Worm (Caenorhabditis elegans) whole organism, late embryonic: ENCODE results near the gene aps-2.

ENCODE experiments used
- C38D4.7 ChIP-seq: fragments of 200-800 bp; sonication (Bioruptor generic); optimal IDR thresholded peaks from 2 replicates; lab custom pipeline; 2018; ENCODE audit warnings: mild to moderate bottlenecking, missing genetic modification characterization, moderate library complexity, missing compliant biosample characterization
- F13H6.1 ChIP-seq: sonication (generic microtip); optimal IDR thresholded peaks from 2 replicates; lab custom pipeline; 2016; ENCODE audit warnings: missing genetic modification characterization, missing compliant biosample characterization
- K02D7.2 ChIP-seq: sonication (generic microtip); optimal IDR thresholded peaks from 2 replicates; lab custom pipeline; 2017; ENCODE audit warnings: mild to moderate bottlenecking, missing genetic modification characterization, missing compliant biosample characterization
- ahr-1 ChIP-seq: sonication (generic microtip); optimal IDR thresholded peaks from 2 replicates; lab custom pipeline; 2016; ENCODE audit warnings: missing genetic modification characterization, missing compliant biosample characterization
- ama-1 ChIP-seq: fragments of 150-350 bp; optimal IDR thresholded peaks from 2 replicates; lab custom pipeline; 2014
- ceh-14 ChIP-seq: sonication (generic microtip); optimal IDR thresholded peaks from 2 replicates; lab custom pipeline; 2016; ENCODE audit warnings: missing genotype, missing genetic modification characterization, missing compliant biosample characterization
- ceh-2 ChIP-seq: sonication (generic microtip); optimal IDR thresholded peaks from 2 replicates; lab custom pipeline; 2016; ENCODE audit warnings: missing genotype, missing genetic modification characterization, missing compliant biosample characterization
- ceh-30 ChIP-seq: fragments of 150-350 bp; optimal IDR thresholded peaks from 2 replicates; lab custom pipeline; 2014; ENCODE audit warnings: missing biosample characterization, missing genetic modification characterization
- ceh-31 ChIP-seq: sonication (generic microtip); optimal IDR thresholded peaks from 2 replicates; lab custom pipeline; 2016; ENCODE audit warnings: missing genetic modification characterization, missing compliant biosample characterization
- ceh-48 ChIP-seq: sonication (generic microtip); optimal IDR thresholded peaks from 2 replicates; lab custom pipeline; 2016; ENCODE audit warnings: missing genetic modification characterization, inconsistent platforms, missing compliant biosample characterization
- ceh-9 ChIP-seq: sonication (generic microtip); optimal IDR thresholded peaks from 2 replicates; lab custom pipeline; 2016; ENCODE audit warnings: mild to moderate bottlenecking, missing genetic modification characterization, inconsistent platforms, missing compliant biosample characterization
- che-1 ChIP-seq: sonication (generic microtip); optimal IDR thresholded peaks from 2 replicates; lab custom pipeline; 2016; ENCODE audit warnings: mild to moderate bottlenecking, missing genetic modification characterization, missing compliant biosample characterization
- elt-4 ChIP-seq: sonication (generic microtip); optimal IDR thresholded peaks from 2 replicates; lab custom pipeline; 2016; ENCODE audit warnings: missing genetic modification characterization, missing compliant biosample characterization
- ets-4 ChIP-seq: sonication (generic microtip); optimal IDR thresholded peaks from 2 replicates; lab custom pipeline; 2016; ENCODE audit warnings: missing genetic modification characterization, missing compliant biosample characterization
- fax-1 ChIP-seq: sonication (generic microtip); optimal IDR thresholded peaks from 2 replicates; lab custom pipeline; 2016; ENCODE audit warnings: missing genotype, missing genetic modification characterization, missing compliant biosample characterization
- fkh-10 ChIP-seq: fragments of 150-350 bp; optimal IDR thresholded peaks from 2 replicates; lab custom pipeline; 2014; ENCODE audit warnings: missing biosample characterization, missing genetic modification reagents, missing genetic modification characterization
- hlh-13 ChIP-seq: fragments of 200-800 bp; sonication (Bioruptor generic); optimal IDR thresholded peaks from 2 replicates; lab custom pipeline; 2018; ENCODE audit warnings: mild to moderate bottlenecking, missing genetic modification characterization, missing compliant biosample characterization
- lin-11 ChIP-seq: fragments of 200-800 bp; sonication (Bioruptor generic); optimal IDR thresholded peaks from 2 replicates; lab custom pipeline; 2018; ENCODE audit warnings: mild to moderate bottlenecking, missing genetic modification characterization, missing compliant biosample characterization
- nfya-1 ChIP-seq: sonication (generic microtip); optimal IDR thresholded peaks from 2 replicates; lab custom pipeline; 2017; ENCODE audit warnings: missing genetic modification characterization, mild to moderate bottlenecking, missing compliant biosample characterization, antibody characterized with exemption, moderate library complexity
- nhr-11 ChIP-seq: fragments of 150-350 bp; optimal IDR thresholded peaks from 2 replicates; lab custom pipeline; 2014; ENCODE audit warnings: missing biosample characterization, missing genetic modification characterization
- odd-2 ChIP-seq: sonication (generic microtip); optimal IDR thresholded peaks from 2 replicates; lab custom pipeline; 2017; ENCODE audit warnings: antibody characterized with exemption, mild to moderate bottlenecking, missing genetic modification characterization, missing compliant biosample characterization
- pag-3 ChIP-seq: sonication (generic microtip); optimal IDR thresholded peaks from 2 replicates; lab custom pipeline; 2016; ENCODE audit warnings: missing compliant biosample characterization, missing genetic modification characterization, borderline replicate concordance
- pat-9 ChIP-seq: fragments of 200-800 bp; sonication (Bioruptor generic); optimal IDR thresholded peaks from 2 replicates; lab custom pipeline; 2018; ENCODE audit warnings: mild to moderate bottlenecking, missing genetic modification characterization, moderate library complexity, missing compliant biosample characterization
- pax-1 ChIP-seq: fragments of 150-350 bp; optimal IDR thresholded peaks from 2 replicates; lab custom pipeline; 2014; ENCODE audit warnings: missing biosample characterization, missing genetic modification characterization
- pha-2 ChIP-seq: sonication (generic microtip); optimal IDR thresholded peaks from 2 replicates; lab custom pipeline; 2017; ENCODE audit warnings: mild to moderate bottlenecking, missing genetic modification characterization, missing compliant biosample characterization
- pha-4 ChIP-seq: fragments of 150-350 bp; optimal IDR thresholded peaks from 2 replicates; lab custom pipeline; 2018; ENCODE audit warnings: missing biosample characterization, missing genetic modification reagents, missing genetic modification characterization
- ref-2 ChIP-seq: sonication (generic microtip); optimal IDR thresholded peaks from 2 replicates; lab custom pipeline; 2016; ENCODE audit warnings: missing genetic modification characterization, missing compliant biosample characterization
- rnt-1 ChIP-seq: sonication (generic microtip); optimal IDR thresholded peaks from 2 replicates; lab custom pipeline; 2016; ENCODE audit warnings: missing genetic modification characterization, missing compliant biosample characterization
- sdc-2 ChIP-seq: sonication (generic microtip); optimal IDR thresholded peaks from 2 replicates; lab custom pipeline; 2016; ENCODE audit warnings: missing genotype, missing genetic modification characterization, missing compliant biosample characterization
- sox-2 ChIP-seq: fragments of 200-800 bp; sonication (Bioruptor generic); IDR thresholded peaks from 2 replicates; pipeline ENCODE4 v1.3.6; 2022; ENCODE audit warnings: missing genetic modification reagents, missing genetic modification characterization, missing compliant biosample characterization
- sox-4 ChIP-seq: sonication (generic microtip); optimal IDR thresholded peaks from 2 replicates; lab custom pipeline; 2017; ENCODE audit warnings: mild to moderate bottlenecking, missing genetic modification characterization, inconsistent platforms, missing compliant biosample characterization
- ttx-3 ChIP-seq: sonication (generic microtip); optimal IDR thresholded peaks from 2 replicates; lab custom pipeline; 2016; ENCODE audit warnings: missing genetic modification reagents, missing genetic modification characterization, missing compliant biosample characterization
- unc-3 ChIP-seq, 2 experiments: fragments of 200-800 bp in 1 of 2; sonication (Bioruptor generic) in 1 of 2; sonication (generic microtip) in 1 of 2; conservative IDR thresholded peaks in 1 of 2; optimal IDR thresholded peaks in 1 of 2; 2 replicates each; pipeline versions ENCODE4 v1.3.6 to Lab custom; 2016 to 2022; ENCODE audit warnings: missing compliant biosample characterization in 2 of 2, missing genetic modification characterization in 2 of 2, missing genetic modification reagents in 1 of 2
- unc-55 ChIP-seq: sonication (generic microtip); optimal IDR thresholded peaks from 2 replicates; lab custom pipeline; 2017; ENCODE audit warnings: missing biosample characterization, missing genetic modification reagents, missing genetic modification characterization
- unc-86 ChIP-seq: sonication (generic microtip); optimal IDR thresholded peaks from 2 replicates; lab custom pipeline; 2016; ENCODE audit warnings: missing genetic modification characterization, missing compliant biosample characterization
- zip-5 ChIP-seq: sonication (generic microtip); optimal IDR thresholded peaks from 2 replicates; lab custom pipeline; 2016; ENCODE audit warnings: missing genetic modification characterization, missing compliant biosample characterization
- ztf-16 ChIP-seq: sonication (generic microtip); optimal IDR thresholded peaks from 2 replicates; lab custom pipeline; 2017; ENCODE audit warnings: missing genetic modification characterization, missing compliant biosample characterization

aps-2 gene

DNA sequence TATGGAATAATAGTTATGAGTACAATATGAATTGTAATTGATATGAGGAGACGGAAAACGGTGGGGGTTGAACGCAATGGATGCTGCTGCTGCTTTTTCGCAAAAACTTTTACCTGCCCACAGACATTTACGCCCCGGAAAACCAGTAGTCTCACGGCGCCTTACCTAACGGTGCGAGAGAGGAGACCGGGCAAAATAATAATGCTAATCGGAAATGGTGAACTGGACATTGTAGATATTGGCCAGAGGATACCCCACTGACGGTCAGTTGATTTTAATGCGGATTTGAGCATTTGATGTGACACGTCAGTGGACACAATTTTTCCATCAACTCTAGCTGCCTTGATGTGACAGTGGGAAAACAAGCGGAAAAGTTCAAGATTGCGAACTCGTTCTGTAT lies 9.8 kb upstream of the aps-2 start, which contains the start of gene mltn-13:
Gene mltn-13, minus strand, starts transcription at position 101 of the 400 bp plus-strand sequence.
- TF ChIP-seq unc-3 (GFP tag; conservative IDR thresholded peaks at IDR 0.05; lab: Robert Waterston, UW) (no peak), unc-3 (tag; optimal IDR thresholded peaks at IDR 0.05; lab: Kevin White, UChicago) (no peak), ama-1 (no peak), unc-86 (tag; lab: Kevin White, UChicago) (no peak), ttx-3 (tag; lab: Kevin White, UChicago) (no peak), hlh-13 (GFP tag; lab: Kevin White, UChicago) (no peak), ztf-16 (no peak), C38D4.7 (GFP tag; lab: Kevin White, UChicago) (no peak), lin-11 (tag; lab: Kevin White, UChicago) (no peak), odd-2 (tag; lab: Kevin White, UChicago) (no peak)
- TF ChIP-seq, all 69 proteins: peak for 0

DNA sequence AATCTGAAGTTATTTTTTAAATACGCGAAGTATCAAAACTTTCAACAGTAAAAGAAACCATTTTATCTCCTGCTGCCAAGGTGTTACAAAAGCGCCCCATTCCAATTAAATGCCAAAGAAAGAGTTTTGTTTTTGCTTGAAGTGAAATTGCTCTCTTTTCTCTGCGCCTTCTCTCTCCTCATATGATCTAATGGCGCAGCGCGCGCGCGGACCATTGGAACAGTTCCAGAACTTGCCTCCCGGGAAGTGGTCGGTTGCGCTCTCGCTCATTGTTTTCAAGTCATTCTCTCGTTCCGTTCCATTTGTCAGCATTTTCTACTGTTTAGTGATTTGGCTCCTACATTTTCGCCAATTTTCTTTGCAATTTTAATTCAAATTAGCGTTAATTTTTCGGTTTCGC lies 6.1 kb upstream of the aps-2 start:
- TF ChIP-seq pha-4 (tag; lab: Kevin White, UChicago) (no peak), K02D7.2 (tag; lab: Kevin White, UChicago) (no peak), elt-4 (tag; lab: Kevin White, UChicago) (no peak), zip-5 (tag; lab: Kevin White, UChicago) (no peak), ahr-1 (tag; lab: Kevin White, UChicago) (no peak), C38D4.7 (GFP tag; lab: Kevin White, UChicago) (no peak), ama-1 (no peak), che-1 (tag; lab: Kevin White, UChicago) (no peak), ets-4 (tag; lab: Kevin White, UChicago) (no peak), F13H6.1 (tag; lab: Kevin White, UChicago) (no peak), pag-3 (tag; lab: Kevin White, UChicago) (no peak), hlh-13 (GFP tag; lab: Kevin White, UChicago) (no peak), ref-2 (no peak), ttx-3 (tag; lab: Kevin White, UChicago) (no peak), pat-9 (tag; lab: Kevin White, UChicago) (no peak), unc-55 (no peak), fax-1 (no peak), ceh-2 (tag; lab: Kevin White, UChicago) (no peak), nhr-11 (no peak)

DNA sequence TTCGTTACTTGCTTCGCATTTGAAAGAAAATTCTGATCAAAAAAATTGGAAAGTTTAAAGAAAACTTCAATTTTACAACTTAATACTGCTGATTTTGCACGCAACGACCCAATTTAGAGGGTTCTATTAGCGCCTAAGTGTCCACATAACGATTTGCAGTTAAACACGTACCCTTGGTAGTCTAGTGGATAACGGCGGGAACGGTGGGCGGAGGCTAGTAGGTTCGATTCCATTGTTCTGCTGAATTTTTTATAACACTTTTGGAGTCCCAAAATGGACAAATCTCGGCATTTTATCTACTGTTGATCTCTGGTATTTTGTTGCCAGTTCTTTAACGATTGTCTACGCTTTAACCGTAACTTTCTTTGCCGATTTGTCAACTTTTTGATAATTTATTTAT lies 5.0 kb upstream of the aps-2 start:
- TF ChIP-seq ztf-16 (no peak), fkh-10 (GFP tag; lab: Kevin White, UChicago) (no peak), nfya-1 (tag; lab: Kevin White, UChicago) (no peak), zip-5 (tag; lab: Kevin White, UChicago) (no peak), sox-2 (GFP tag; lab: Robert Waterston, UW) (no peak), ceh-30 (tag; lab: Kevin White, UChicago) (no peak), ceh-48 (tag; lab: Kevin White, UChicago) (no peak), unc-3 (GFP tag; conservative IDR thresholded peaks at IDR 0.05; lab: Robert Waterston, UW) (no peak), unc-3 (tag; optimal IDR thresholded peaks at IDR 0.05; lab: Kevin White, UChicago) (no peak), ref-2 (no peak)

DNA sequence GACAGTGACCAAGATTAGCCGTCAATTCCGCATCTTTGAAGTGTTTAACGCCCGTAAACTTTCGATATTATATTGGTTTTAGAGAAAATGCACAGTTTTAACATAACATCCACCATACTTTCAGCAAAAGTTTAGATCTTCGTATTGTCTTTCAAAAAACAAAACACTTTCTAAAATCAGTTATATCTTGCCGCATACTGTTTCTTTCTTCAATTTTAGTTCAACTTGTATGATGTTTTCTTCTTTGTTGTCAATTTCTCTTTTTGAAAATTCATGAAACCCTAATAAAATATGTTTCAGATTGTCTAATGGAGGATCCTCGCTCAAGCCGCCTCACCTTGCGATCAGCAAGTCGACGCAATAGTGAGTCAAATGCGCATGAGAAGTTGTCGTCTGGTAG lies 4.3 kb upstream of the aps-2 start, which contains the start of gene F02E8.4:
Gene F02E8.4, plus strand, starts transcription at position 301 of the 400 bp plus-strand sequence.
- TF ChIP-seq ceh-14 (no peak), sox-4 (tag; lab: Kevin White, UChicago) (no peak), che-1 (tag; lab: Kevin White, UChicago) (no peak), pha-2 (tag; lab: Kevin White, UChicago) (no peak), unc-3 (GFP tag; conservative IDR thresholded peaks at IDR 0.05; lab: Robert Waterston, UW) (no peak), unc-3 (tag; optimal IDR thresholded peaks at IDR 0.05; lab: Kevin White, UChicago) (no peak), fax-1 (no peak), ceh-9 (tag; lab: Kevin White, UChicago) (no peak), rnt-1 (tag; lab: Kevin White, UChicago) (no peak), sdc-2 (tag; lab: Kevin White, UChicago) (no peak), pat-9 (tag; lab: Kevin White, UChicago) (no peak), ceh-31 (tag; lab: Kevin White, UChicago) (no peak), pax-1 (no peak)
